Worm (Caenorhabditis elegans) whole organism, L4 larva: ENCODE data around the gene srg-31.

ENCODE experiments used
- F44E2.7 ChIP-seq: fragments of 200-800 bp; sonication (Bioruptor generic); IDR thresholded peaks from 2 replicates; pipeline ENCODE4 v2.1.2; 2022; ENCODE audit warnings: missing genetic modification characterization, missing compliant biosample characterization
- F49E8.2 ChIP-seq: sonication (generic microtip); optimal IDR thresholded peaks from 2 replicates; lab custom pipeline; 2016; ENCODE audit warnings: missing compliant biosample characterization, mild to moderate bottlenecking, missing genetic modification characterization, borderline replicate concordance
- T20F7.1 ChIP-seq: fragments of 200-800 bp; sonication (Bioruptor generic); optimal IDR thresholded peaks from 2 replicates; lab custom pipeline; 2018; ENCODE audit warnings: mild to moderate bottlenecking, missing genetic modification characterization, missing compliant biosample characterization
- Y48G9A.11 ChIP-seq: fragments of 200-800 bp; sonication (Bioruptor generic); IDR thresholded peaks from 2 replicates; pipeline ENCODE4 v1.3.6; 2022; ENCODE audit warnings: missing genetic modification reagents, missing genetic modification characterization, missing compliant biosample characterization
- ZK546.5 ChIP-seq, 2 experiments: sonication (generic microtip); optimal IDR thresholded peaks; 2 replicates each; lab custom pipeline; 2017; ENCODE audit warnings: missing biosample characterization in 2 of 2, missing genetic modification characterization in 2 of 2
- aha-1 ChIP-seq: fragments of 150-350 bp; peaks from one replicate; lab custom pipeline; 2014; ENCODE audit warnings: missing biosample characterization, missing genetic modification characterization
- aly-2 ChIP-seq: sonication (generic microtip); optimal IDR thresholded peaks from 2 replicates; lab custom pipeline; 2018; ENCODE audit warnings: missing biosample characterization, missing genetic modification characterization
- arid-1 ChIP-seq: fragments of 200-800 bp; sonication (Bioruptor generic); conservative IDR thresholded peaks from 2 replicates; pipeline ENCODE4 v1.3.6; 2022; ENCODE audit warnings: missing genetic modification reagents, missing genetic modification characterization, missing compliant biosample characterization
- attf-4 ChIP-seq: sonication (generic microtip); optimal IDR thresholded peaks from 3 replicates; lab custom pipeline; 2017; ENCODE audit warnings: missing biosample characterization, missing genetic modification characterization
- ceh-28 ChIP-seq: fragments of 150-350 bp; optimal IDR thresholded peaks from 2 replicates; lab custom pipeline; 2014; ENCODE audit warnings: missing biosample characterization, missing genetic modification reagents, missing genetic modification characterization
- ceh-82 ChIP-seq: sonication (generic microtip); optimal IDR thresholded peaks from 2 replicates; lab custom pipeline; 2017; ENCODE audit warnings: missing biosample characterization, missing genetic modification characterization
- ces-1 ChIP-seq: fragments of 150-350 bp; sonication (generic microtip); optimal IDR thresholded peaks from 4 replicates; lab custom pipeline; 2014; ENCODE audit warnings: missing biosample characterization, missing genetic modification reagents, missing genetic modification characterization
- daf-12 ChIP-seq: fragments of 150-350 bp; optimal IDR thresholded peaks from 2 replicates; lab custom pipeline; 2014; ENCODE audit warnings: missing biosample characterization, missing genetic modification reagents, missing genetic modification characterization
- daf-16 ChIP-seq, 3 experiments: sonication (generic microtip); optimal IDR thresholded peaks; 2 replicates each; lab custom pipeline; 2016 to 2017; ENCODE audit warnings: missing genetic modification characterization in 3 of 3, missing genetic modification reagents in 3 of 3, mild to moderate bottlenecking in 2 of 3, missing compliant biosample characterization in 2 of 3, missing biosample characterization in 1 of 3, moderate library complexity in 1 of 3
- dmd-6 ChIP-seq: fragments of 200-800 bp; sonication (Bioruptor generic); IDR thresholded peaks from 2 replicates; pipeline ENCODE4 v1.3.6; 2022; ENCODE audit warnings: missing genetic modification reagents, missing genetic modification characterization, missing compliant biosample characterization
- fos-1 ChIP-seq: fragments of 150-350 bp; optimal IDR thresholded peaks from 2 replicates; lab custom pipeline; 2014; ENCODE audit warnings: missing biosample characterization, missing genetic modification characterization
- hif-1 ChIP-seq, 2 experiments: sonication (generic microtip); optimal IDR thresholded peaks; 2 replicates each; lab custom pipeline; 2016 to 2017; ENCODE audit warnings: missing compliant biosample characterization in 2 of 2, missing genetic modification characterization in 2 of 2, missing genetic modification reagents in 2 of 2, missing genotype in 2 of 2, mild to moderate bottlenecking in 1 of 2
- hlh-11 ChIP-seq: fragments of 200-800 bp; sonication (Bioruptor generic); optimal IDR thresholded peaks from 2 replicates; lab custom pipeline; 2018; ENCODE audit warnings: mild to moderate bottlenecking, missing genetic modification characterization, missing compliant biosample characterization
- hmg-1.1 ChIP-seq: fragments of 200-800 bp; sonication (Bioruptor generic); IDR thresholded peaks from 2 replicates; pipeline ENCODE4 v1.3.6; 2022; ENCODE audit warnings: missing genetic modification reagents, missing genetic modification characterization, missing compliant biosample characterization
- lin-13 ChIP-seq: fragments of 150-350 bp; optimal IDR thresholded peaks from 2 replicates; lab custom pipeline; 2014; ENCODE audit warnings: missing biosample characterization, missing genetic modification reagents, missing genetic modification characterization
- lin-39 ChIP-seq: fragments of 150-350 bp; optimal IDR thresholded peaks from 2 replicates; lab custom pipeline; 2014; ENCODE audit warnings: missing biosample characterization, missing genetic modification reagents, missing genetic modification characterization
- mdt-29 ChIP-seq: fragments of 200-800 bp; sonication (Bioruptor generic); IDR thresholded peaks from 2 replicates; pipeline ENCODE4 v1.3.6; 2022; ENCODE audit warnings: missing genetic modification reagents, missing genetic modification characterization, missing compliant biosample characterization
- mxl-2 ChIP-seq: fragments of 200-800 bp; sonication (Bioruptor generic); conservative IDR thresholded peaks from 2 replicates; pipeline ENCODE4 v1.3.6; 2022; ENCODE audit warnings: missing genetic modification reagents, missing genetic modification characterization, missing compliant biosample characterization
- mxl-3 ChIP-seq: fragments of 200-800 bp; sonication (Bioruptor generic); optimal IDR thresholded peaks from 2 replicates; lab custom pipeline; 2018; ENCODE audit warnings: mild to moderate bottlenecking, missing genetic modification characterization, missing compliant biosample characterization
- nhr-10 ChIP-seq: fragments of 150-350 bp; optimal IDR thresholded peaks from 2 replicates; lab custom pipeline; 2014; ENCODE audit warnings: missing biosample characterization, missing genetic modification characterization
- nhr-102 ChIP-seq: sonication (generic microtip); optimal IDR thresholded peaks from 2 replicates; lab custom pipeline; 2016; ENCODE audit warnings: mild to moderate bottlenecking, missing genetic modification characterization, moderate library complexity, missing compliant biosample characterization
- nhr-237 ChIP-seq: sonication (generic microtip); optimal IDR thresholded peaks from 2 replicates; lab custom pipeline; 2017; ENCODE audit warnings: missing biosample characterization, missing genetic modification characterization
- nhr-28 ChIP-seq: fragments of 150-350 bp; optimal IDR thresholded peaks from 2 replicates; lab custom pipeline; 2014; ENCODE audit warnings: missing biosample characterization, missing genetic modification characterization
- nhr-41 ChIP-seq: fragments of 200-800 bp; sonication (Bioruptor generic); IDR thresholded peaks from 2 replicates; pipeline ENCODE4 v1.3.6; 2022; ENCODE audit warnings: missing genetic modification reagents, missing genetic modification characterization, missing compliant biosample characterization
- nhr-6 ChIP-seq: fragments of 150-350 bp; optimal IDR thresholded peaks from 2 replicates; lab custom pipeline; 2014; ENCODE audit warnings: missing biosample characterization, missing genetic modification characterization
- nhr-76 ChIP-seq: fragments of 150-350 bp; optimal IDR thresholded peaks from 2 replicates; lab custom pipeline; 2014; ENCODE audit warnings: missing biosample characterization, missing genetic modification characterization
- pqm-1 ChIP-seq: sonication (generic microtip); optimal IDR thresholded peaks from 2 replicates; lab custom pipeline; 2017; ENCODE audit warnings: missing biosample characterization, missing genetic modification characterization
- saeg-2 ChIP-seq: fragments of 200-800 bp; sonication (Bioruptor generic); IDR thresholded peaks from 2 replicates; pipeline ENCODE4 v1.3.6; 2022; ENCODE audit warnings: missing genetic modification reagents, missing genetic modification characterization, missing compliant biosample characterization
- sdz-12 ChIP-seq: fragments of 200-800 bp; sonication (Bioruptor generic); optimal IDR thresholded peaks from 2 replicates; lab custom pipeline; 2018; ENCODE audit warnings: mild to moderate bottlenecking, missing genetic modification characterization, missing compliant biosample characterization
- set-16 ChIP-seq: fragments of 200-800 bp; sonication (Bioruptor generic); IDR thresholded peaks from 2 replicates; pipeline ENCODE4 v1.3.6; 2022; ENCODE audit warnings: missing genetic modification reagents, missing genetic modification characterization, missing compliant biosample characterization
- skn-1 ChIP-seq: fragments of 150-350 bp; optimal IDR thresholded peaks from 2 replicates; lab custom pipeline; 2014; ENCODE audit warnings: missing biosample characterization, missing genetic modification characterization
- snpc-1.2 ChIP-seq: fragments of 200-800 bp; sonication (Bioruptor generic); IDR thresholded peaks from 2 replicates; pipeline ENCODE4 v1.3.6; 2022; ENCODE audit warnings: missing genetic modification reagents, missing genetic modification characterization, missing compliant biosample characterization
- spr-3 ChIP-seq: fragments of 200-800 bp; sonication (Bioruptor generic); optimal IDR thresholded peaks from 2 replicates; lab custom pipeline; 2018; ENCODE audit warnings: mild to moderate bottlenecking, missing genetic modification characterization, missing compliant biosample characterization
- tag-97 ChIP-seq: fragments of 200-800 bp; sonication (Bioruptor generic); IDR thresholded peaks from 2 replicates; pipeline ENCODE4 v1.3.6; 2022; ENCODE audit warnings: missing genetic modification characterization, missing compliant biosample characterization
- tra-1 ChIP-seq: fragments of 200-800 bp; sonication (Bioruptor generic); IDR thresholded peaks from 2 replicates; pipeline ENCODE4 v1.3.6; 2022; ENCODE audit warnings: missing genetic modification reagents, missing genetic modification characterization, missing compliant biosample characterization
- zip-2 ChIP-seq: fragments of 150-350 bp; optimal IDR thresholded peaks from 2 replicates; lab custom pipeline; 2014; ENCODE audit warnings: missing biosample characterization, missing genetic modification characterization

Gene srg-31

DNA sequence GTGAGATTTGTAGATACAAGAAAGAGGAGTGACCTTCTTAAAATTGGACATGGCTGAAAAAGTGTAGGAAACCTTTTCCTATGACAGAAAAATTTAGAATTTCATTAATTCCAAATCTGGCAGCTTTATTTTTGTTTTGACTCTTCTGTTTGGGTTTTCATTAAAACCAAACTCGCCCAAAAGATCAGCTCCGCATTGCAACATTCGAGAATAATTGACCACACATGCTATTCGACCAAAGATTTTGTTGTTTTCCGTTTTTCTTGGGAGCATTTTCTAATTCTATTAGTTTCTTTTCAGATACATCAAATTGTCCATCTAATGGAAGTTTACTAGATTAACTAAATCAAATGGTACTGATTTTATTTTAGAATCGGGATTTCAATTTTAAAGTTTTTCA lies 2.5 kb upstream of the srg-31 start, which contains the start of gene mec-1:
Gene mec-1 (plus strand): TSS at position 301 of the 400 bp plus-strand sequence.
- TF ChIP-seq aha-1 (tag; lab: Kevin White, UChicago): peak; percentile 58
- no peak for TF ChIP-seq zip-2 (tag; lab: Kevin White, UChicago)

ce11 chrV:6951306-6951705 lies 2.4 kb downstream of the srg-31 start, which contains the start of gene T07H8.11:
T07H8.11 (minus strand) TSS chrV:6951406.
- TF ChIP-seq snpc-1.2 (GFP tag; lab: Robert Waterston, UW): no peak
- no peak for TF ChIP-seq ceh-28 (tag; lab: Kevin White, UChicago)
- TF ChIP-seq sdz-12 (GFP tag; lab: Kevin White, UChicago): no peak
- TF ChIP-seq ceh-82: no peak
- TF ChIP-seq lin-39: no peak
- TF ChIP-seq aly-2 (tag; lab: Kevin White, UChicago): no peak
- TF ChIP-seq nhr-76: no peak
- no peak for TF ChIP-seq tra-1 (GFP tag; lab: Robert Waterston, UW)
- TF ChIP-seq F49E8.2 (tag; lab: Kevin White, UChicago): no peak
- TF ChIP-seq lin-13 (GFP tag; lab: Kevin White, UChicago): no peak
- TF ChIP-seq daf-16 (GFP tag; optimal IDR thresholded peaks at IDR 0.05; lab: Kevin White, UChicago): no peak
- no peak for TF ChIP-seq daf-16 (tag; optimal IDR thresholded peaks at IDR 0.05; lab: Kevin White, UChicago)
- TF ChIP-seq mxl-2 (GFP tag; lab: Robert Waterston, UW): no peak
- TF ChIP-seq mxl-3: no peak
- TF ChIP-seq hmg-1.1 (GFP tag; lab: Robert Waterston, UW): no peak
- TF ChIP-seq, all 104 proteins: peak for 0

DNA sequence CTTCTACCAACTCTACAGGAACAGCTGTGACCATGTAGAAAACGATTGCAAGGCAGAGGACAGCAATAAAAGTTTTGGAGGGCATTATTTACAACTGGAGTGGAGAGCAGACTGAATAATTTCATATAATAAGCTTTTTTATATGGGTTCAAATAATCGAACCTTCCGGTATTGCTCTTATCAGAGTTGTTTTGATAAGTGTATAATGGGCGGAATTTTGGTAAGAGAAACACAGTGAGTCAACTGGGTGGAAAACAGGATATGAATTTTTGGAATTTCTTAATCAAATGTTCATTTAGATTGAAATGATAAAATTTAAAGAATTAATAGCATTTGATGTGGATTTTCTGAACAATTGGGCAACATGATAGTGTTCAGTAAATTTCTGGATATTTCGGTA lies 3.9 kb downstream of the srg-31 start, which contains the start of gene Y57E12B.11:
Gene Y57E12B.11 (minus strand): TSS at position 101 of the 400 bp plus-strand sequence.
- no peak for TF ChIP-seq mxl-2 (GFP tag; lab: Robert Waterston, UW)
- no peak for TF ChIP-seq nhr-237 (tag; lab: Kevin White, UChicago)
- no peak for TF ChIP-seq ces-1 (GFP tag; lab: Kevin White, UChicago)
- TF ChIP-seq tag-97 (GFP tag; lab: Robert Waterston, UW): no peak

ce11 chrV:6948225-6948624 lies 5.5 kb downstream of the srg-31 start, which contains the start of gene Y57E12B.1:
Y57E12B.1 (plus strand) TSS chrV:6948525.
- no peak for TF ChIP-seq hif-1 (tag; optimal IDR thresholded peaks at IDR 0.05; lab: Kevin White, UChicago)
- no peak for TF ChIP-seq fos-1 (tag; lab: Kevin White, UChicago)
- no peak for TF ChIP-seq daf-16 (GFP tag; optimal IDR thresholded peaks at IDR 0.05; lab: Kevin White, UChicago)
- no peak for TF ChIP-seq daf-16 (tag; optimal IDR thresholded peaks at IDR 0.05; lab: Kevin White, UChicago)
- TF ChIP-seq ZK546.5 (tag; optimal IDR thresholded peaks at IDR 0.05; lab: Kevin White, UChicago): no peak
- TF ChIP-seq snpc-1.2 (GFP tag; lab: Robert Waterston, UW): no peak
- no peak for TF ChIP-seq arid-1 (GFP tag; lab: Robert Waterston, UW)
- TF ChIP-seq lin-13 (GFP tag; lab: Kevin White, UChicago): no peak
- TF ChIP-seq mxl-3: no peak
- no peak for TF ChIP-seq ceh-28 (tag; lab: Kevin White, UChicago)
- no peak for TF ChIP-seq spr-3 (GFP tag; lab: Kevin White, UChicago)
- no peak for TF ChIP-seq T20F7.1 (GFP tag; lab: Kevin White, UChicago)
- no peak for TF ChIP-seq nhr-28 (tag; lab: Kevin White, UChicago)

DNA sequence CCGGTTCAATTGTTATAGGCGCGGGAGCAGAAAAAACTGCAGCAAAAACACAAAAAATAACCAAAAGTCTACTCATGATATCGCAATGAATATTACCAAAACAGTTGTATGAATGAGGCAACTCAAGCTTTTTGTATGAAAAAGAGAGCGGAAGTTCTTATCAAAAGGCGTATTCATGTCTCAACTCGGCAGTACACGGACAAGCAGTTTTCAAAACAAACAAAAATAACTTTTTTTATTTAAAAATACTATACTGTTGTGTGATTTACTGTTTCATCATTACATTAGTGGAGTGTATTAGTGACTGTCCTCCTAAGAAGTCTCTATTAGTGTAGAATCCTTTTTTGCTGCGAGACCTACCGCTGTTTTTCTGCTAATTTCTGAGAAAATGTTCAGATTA lies 6.3 kb downstream of the srg-31 start, which contains the start of gene Y57E12B.4:
Gene Y57E12B.4 (minus strand): TSS at position 101 of the 400 bp plus-strand sequence.
- TF ChIP-seq sdz-12 (GFP tag; lab: Kevin White, UChicago): no peak
- no peak for TF ChIP-seq F44E2.7
- no peak for TF ChIP-seq nhr-41 (GFP tag; lab: Robert Waterston, UW)
- no peak for TF ChIP-seq nhr-102 (tag; lab: Kevin White, UChicago)
- TF ChIP-seq snpc-1.2 (GFP tag; lab: Robert Waterston, UW): no peak
- TF ChIP-seq hlh-11: no peak
- TF ChIP-seq skn-1 (tag; lab: Kevin White, UChicago): no peak
- no peak for TF ChIP-seq daf-12 (tag; lab: Kevin White, UChicago)
- no peak for TF ChIP-seq F49E8.2 (tag; lab: Kevin White, UChicago)
- no peak for TF ChIP-seq nhr-6
- TF ChIP-seq nhr-28 (tag; lab: Kevin White, UChicago): no peak
- no peak for TF ChIP-seq dmd-6 (GFP tag; lab: Robert Waterston, UW)
- TF ChIP-seq set-16 (GFP tag; lab: Robert Waterston, UW): no peak
- TF ChIP-seq mdt-29: no peak
- TF ChIP-seq saeg-2 (GFP tag; lab: Robert Waterston, UW): no peak
- TF ChIP-seq mxl-2 (GFP tag; lab: Robert Waterston, UW): no peak
- no peak for TF ChIP-seq Y48G9A.11 (GFP tag; lab: Robert Waterston, UW)
- no peak for TF ChIP-seq attf-4
- TF ChIP-seq pqm-1 (tag; lab: Kevin White, UChicago): no peak
- no peak for TF ChIP-seq nhr-10 (tag; lab: Kevin White, UChicago)
